Worm (Caenorhabditis elegans): ENCODE results near the gene pdzd-8.

DNA sequence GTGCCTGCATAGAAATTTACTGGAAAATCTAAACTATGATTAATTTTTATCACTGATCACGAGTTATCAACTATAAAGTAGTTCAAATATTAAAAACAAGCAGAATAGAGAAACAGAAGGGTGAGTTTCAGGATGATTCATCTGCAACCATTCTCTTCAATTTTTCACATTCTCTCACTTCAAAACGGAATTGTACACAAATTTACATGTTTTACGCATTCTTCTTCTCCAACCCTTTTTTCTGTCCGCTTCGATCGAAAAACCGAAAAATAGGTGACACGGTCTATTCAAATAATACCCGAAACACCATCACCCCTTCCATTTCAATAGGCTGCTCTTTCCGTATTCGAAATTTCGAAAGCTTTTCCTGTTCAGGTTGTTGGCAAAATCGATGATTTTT is 41.8 kb upstream of the pdzd-8 start, which contains the start of gene D1046.4:
- TF ChIP-seq flt-1 (GFP tag; IDR thresholded peaks at IDR 0.05) (no peak), ztf-29 (GFP tag; IDR thresholded peaks at IDR 0.05) (no peak), cog-1 (tag; optimal IDR thresholded peaks at IDR 0.05) (no peak), ref-1 (GFP tag; conservative IDR thresholded peaks at IDR 0.05) (no peak), tab-1 (GFP tag; IDR thresholded peaks at IDR 0.05) (no peak), med-1 (GFP tag; optimal IDR thresholded peaks at IDR 0.05; ENCODE audit: insufficient read depth) (no peak)
